Worm (Caenorhabditis elegans): ENCODE measurements around the gene AH10.4.

- TF ChIP-seq hnd-1 (tag; optimal IDR thresholded peaks at IDR 0.05): no peak
- no peak for TF ChIP-seq ama-1 (optimal IDR thresholded peaks at IDR 0.05)
- TF ChIP-seq flt-1 (GFP tag; IDR thresholded peaks at IDR 0.05): no peak
- TF ChIP-seq F13C5.2 (tag; optimal IDR thresholded peaks at IDR 0.05): no peak
- TF ChIP-seq tra-4 (tag; optimal IDR thresholded peaks at IDR 0.05): no peak
- TF ChIP-seq pes-1 (GFP tag; IDR thresholded peaks at IDR 0.05): no peak
- TF ChIP-seq aly-1 (tag; optimal IDR thresholded peaks at IDR 0.05): no peak
- TF ChIP-seq B0310.2 (tag; optimal IDR thresholded peaks at IDR 0.05): no peak
- no peak for TF ChIP-seq scrt-1 (GFP tag; IDR thresholded peaks at IDR 0.05)
- no peak for TF ChIP-seq sea-1 (GFP tag; conservative IDR thresholded peaks at IDR 0.05)
- no peak for TF ChIP-seq tbx-11 (GFP tag; IDR thresholded peaks at IDR 0.05)
- TF ChIP-seq ets-7 (tag; optimal IDR thresholded peaks at IDR 0.05): no peak
- TF ChIP-seq ceh-36 (tag; optimal IDR thresholded peaks at IDR 0.05): no peak
Observed at ce11 chrV:14187104-14187503, 49.4 kb upstream of the AH10.4 start.

Data from whole organism, early embryonic.